Fruit fly (Drosophila melanogaster) whole organism, embryonic: ENCODE measurements around the gene Vps13D.

ENCODE experiments used
- C15 ChIP-seq: fragments of 200-800 bp; sonication (Bioruptor generic); IDR thresholded peaks from 3 replicates; pipeline ENCODE4 v1.3.6; 2022; ENCODE audit warnings: missing biosample characterization, missing genetic modification characterization
- CG12219 ChIP-seq: fragments of 200-800 bp; sonication (Bioruptor generic); optimal IDR thresholded peaks from 3 replicates; lab custom pipeline; 2018; ENCODE audit warnings: missing biosample characterization, mild to moderate bottlenecking, missing genetic modification characterization
- CG12659 ChIP-seq: fragments of 200-800 bp; sonication (Bioruptor generic); optimal IDR thresholded peaks from 3 replicates; lab custom pipeline; 2017; ENCODE audit warnings: mild to moderate bottlenecking, missing biosample characterization, missing genetic modification reagents, missing genetic modification characterization
- CG12744 ChIP-seq: fragments of 200-800 bp; sonication (Bioruptor generic); optimal IDR thresholded peaks from 2 replicates; lab custom pipeline; 2016; ENCODE audit warnings: missing biosample characterization, missing genetic modification characterization
- CG13894 ChIP-seq: fragments of 200-800 bp; sonication (Bioruptor generic); optimal IDR thresholded peaks from 3 replicates; lab custom pipeline; 2018; ENCODE audit warnings: missing biosample characterization, mild to moderate bottlenecking, missing genetic modification characterization, moderate library complexity
- CG14441 ChIP-seq: fragments of 200-800 bp; sonication (Bioruptor generic); IDR thresholded peaks from 2 replicates; pipeline ENCODE4 v1.3.6; 2022; ENCODE audit warnings: missing biosample characterization, missing genetic modification characterization
- CG18262 ChIP-seq: fragments of 200-800 bp; optimal IDR thresholded peaks from 3 replicates; lab custom pipeline; 2019; ENCODE audit warnings: missing biosample characterization, mild to moderate bottlenecking, missing genetic modification characterization, moderate library complexity
- CG18764 ChIP-seq: fragments of 200-800 bp; sonication (Bioruptor generic); optimal IDR thresholded peaks from 3 replicates; lab custom pipeline; 2016; ENCODE audit warnings: missing biosample characterization, missing genetic modification characterization
- CG2889 ChIP-seq: fragments of 200-800 bp; sonication (Bioruptor generic); IDR thresholded peaks from 3 replicates; pipeline ENCODE4 v1.3.6; 2022; ENCODE audit warnings: missing biosample characterization, missing genetic modification characterization
- CG3163 ChIP-seq: fragments of 200-800 bp; sonication (Bioruptor generic); optimal IDR thresholded peaks from 3 replicates; lab custom pipeline; 2016; ENCODE audit warnings: missing biosample characterization, missing genetic modification characterization
- CG3838 ChIP-seq: fragments of 200-800 bp; sonication (Bioruptor generic); optimal IDR thresholded peaks from 3 replicates; lab custom pipeline; 2016; ENCODE audit warnings: missing biosample characterization, missing genetic modification characterization
- CG4617 ChIP-seq: fragments of 200-800 bp; sonication (Bioruptor generic); optimal IDR thresholded peaks from 3 replicates; lab custom pipeline; 2016; ENCODE audit warnings: missing biosample characterization, missing genetic modification characterization, borderline replicate concordance
- CG4707 ChIP-seq: fragments of 200-800 bp; sonication (Bioruptor generic); optimal IDR thresholded peaks from 2 replicates; lab custom pipeline; 2018; ENCODE audit warnings: missing biosample characterization, mild to moderate bottlenecking, missing genetic modification characterization, moderate library complexity
- CG5180 ChIP-seq: fragments of 200-800 bp; sonication (Bioruptor generic); optimal IDR thresholded peaks from 3 replicates; lab custom pipeline; 2017; ENCODE audit warnings: missing biosample characterization, missing genetic modification characterization, mild to moderate bottlenecking, moderate library complexity, missing genetic modification reagents
- CG5953 ChIP-seq: fragments of 200-800 bp; sonication (Bioruptor generic); IDR thresholded peaks from 2 replicates; pipeline ENCODE4 v1.3.6; 2022; ENCODE audit warnings: missing biosample characterization, missing genetic modification characterization
- CG6175 ChIP-seq: fragments of 200-800 bp; sonication (Bioruptor generic); IDR thresholded peaks from 3 replicates; pipeline ENCODE4 v1.3.6; 2022; ENCODE audit warnings: missing biosample characterization, missing genetic modification characterization
- CG6272 ChIP-seq: fragments of 200-800 bp; sonication (Bioruptor generic); IDR thresholded peaks from 2 replicates; pipeline ENCODE4 v1.3.6; 2022; ENCODE audit warnings: missing biosample characterization, missing genetic modification characterization
- CG6654 ChIP-seq: fragments of 200-800 bp; sonication (Bioruptor generic); optimal IDR thresholded peaks from 2 replicates; lab custom pipeline; 2017; ENCODE audit warnings: missing biosample characterization, mild to moderate bottlenecking, missing genetic modification characterization
- CG8290 ChIP-seq, 3 experiments: fragments of 200-800 bp; sonication (Bioruptor generic); optimal IDR thresholded peaks; 2 replicates each; lab custom pipeline; 2016 to 2019; ENCODE audit warnings: missing biosample characterization in 3 of 3, missing genetic modification characterization in 3 of 3, mild to moderate bottlenecking in 2 of 3, moderate library complexity in 1 of 3
- CHES-1-like ChIP-seq: fragments of 200-800 bp; sonication (Bioruptor generic); optimal IDR thresholded peaks from 2 replicates; lab custom pipeline; 2016; ENCODE audit warnings: missing biosample characterization, missing genetic modification characterization
- Chrac-16 ChIP-seq: fragments of 200-800 bp; sonication (Bioruptor generic); optimal IDR thresholded peaks from 3 replicates; lab custom pipeline; 2016; ENCODE audit warnings: missing biosample characterization, missing genetic modification characterization
- Dip3 ChIP-seq: fragments of 200-800 bp; sonication (Bioruptor generic); optimal IDR thresholded peaks from 3 replicates; lab custom pipeline; 2016; ENCODE audit warnings: missing biosample characterization, missing genetic modification characterization
- Dp ChIP-seq: fragments of 200-800 bp; sonication (Bioruptor generic); optimal IDR thresholded peaks from 2 replicates; lab custom pipeline; 2018; ENCODE audit warnings: missing biosample characterization, mild to moderate bottlenecking, missing genetic modification characterization, moderate library complexity
- E2f2 ChIP-seq: fragments of 200-800 bp; sonication (Bioruptor generic); IDR thresholded peaks from 2 replicates; pipeline ENCODE4 v1.3.6; 2022; ENCODE audit warnings: missing biosample characterization, missing genetic modification characterization
- Max ChIP-seq: fragments of 200-800 bp; sonication (Bioruptor generic); optimal IDR thresholded peaks from 2 replicates; lab custom pipeline; 2016; ENCODE audit warnings: missing biosample characterization, mild to moderate bottlenecking, missing genetic modification characterization
- Med ChIP-seq: fragments of 200-800 bp; sonication (Bioruptor generic); peaks from one replicate; lab custom pipeline; 2016; ENCODE audit warnings: missing biosample characterization, missing genetic modification characterization, mild to moderate bottlenecking, inconsistent platforms, moderate library complexity
- Oli ChIP-seq: fragments of 200-800 bp; sonication (Bioruptor generic); optimal IDR thresholded peaks from 2 replicates; lab custom pipeline; 2018; ENCODE audit warnings: missing biosample characterization, mild to moderate bottlenecking, missing genetic modification characterization, moderate library complexity
- Taf1 ChIP-seq: fragments of 200-800 bp; sonication (Bioruptor generic); IDR thresholded peaks from 2 replicates; pipeline ENCODE4 v1.3.6; 2022; ENCODE audit warnings: missing biosample characterization, missing genetic modification characterization
- ab ChIP-seq: fragments of 200-800 bp; sonication (Bioruptor generic); optimal IDR thresholded peaks from 2 replicates; lab custom pipeline; 2016; ENCODE audit warnings: missing biosample characterization, missing genetic modification characterization
- ash1 ChIP-seq: fragments of 200-800 bp; sonication (Bioruptor generic); optimal IDR thresholded peaks from 2 replicates; lab custom pipeline; 2018; ENCODE audit warnings: missing biosample characterization, mild to moderate bottlenecking, missing genetic modification characterization
- ato ChIP-seq: fragments of 200-800 bp; sonication (Bioruptor generic); IDR thresholded peaks from 2 replicates; pipeline ENCODE4 v1.3.6; 2022; ENCODE audit warnings: missing biosample characterization, missing genetic modification characterization; ENCODE audit not compliant: partially characterized antibody
- br ChIP-seq: fragments of >200 bp; optimal IDR thresholded peaks from 2 replicates; lab custom pipeline; 2017
- caup ChIP-seq: fragments of 200-800 bp; sonication (Bioruptor generic); optimal IDR thresholded peaks from 3 replicates; lab custom pipeline; 2017; ENCODE audit warnings: missing biosample characterization, mild to moderate bottlenecking, missing genetic modification characterization, moderate library complexity; ENCODE audit not compliant: severe bottlenecking
- cg ChIP-seq: fragments of 200-800 bp; sonication (Bioruptor generic); optimal IDR thresholded peaks from 3 replicates; lab custom pipeline; 2019; ENCODE audit warnings: missing biosample characterization, mild to moderate bottlenecking, missing genetic modification characterization, moderate library complexity
- disco-r ChIP-seq: fragments of 200-800 bp; sonication (Bioruptor generic); optimal IDR thresholded peaks from 2 replicates; lab custom pipeline; 2016; ENCODE audit warnings: missing biosample characterization, missing genetic modification characterization
- gem ChIP-seq: fragments of 200-800 bp; sonication (Bioruptor generic); optimal IDR thresholded peaks from 2 replicates; lab custom pipeline; 2019; ENCODE audit warnings: missing biosample characterization, mild to moderate bottlenecking, missing genetic modification characterization, moderate library complexity
- hb ChIP-seq: fragments of 200-800 bp; sonication (Bioruptor generic); IDR thresholded peaks from 3 replicates; pipeline ENCODE4 v1.3.6; 2022; ENCODE audit warnings: missing biosample characterization, missing genetic modification characterization; ENCODE audit not compliant: partially characterized antibody
- ind ChIP-seq: fragments of 200-800 bp; sonication (Bioruptor generic); optimal IDR thresholded peaks from 3 replicates; lab custom pipeline; 2016; ENCODE audit warnings: missing biosample characterization, missing genetic modification characterization
- pho ChIP-seq: fragments of 200-800 bp; sonication (Bioruptor generic); optimal IDR thresholded peaks from 2 replicates; lab custom pipeline; 2016; ENCODE audit warnings: missing biosample characterization, missing genetic modification characterization
- pnt ChIP-seq: fragments of 200-800 bp; sonication (Bioruptor generic); optimal IDR thresholded peaks from 3 replicates; lab custom pipeline; 2016; ENCODE audit warnings: missing biosample characterization, missing genetic modification characterization
- pum ChIP-seq: fragments of 200-800 bp; sonication (Bioruptor generic); optimal IDR thresholded peaks from 2 replicates; lab custom pipeline; 2016; ENCODE audit warnings: missing biosample characterization, missing genetic modification characterization
- sens ChIP-seq: fragments of 200-800 bp; sonication (Bioruptor generic); peaks from one replicate; lab custom pipeline; 2016; ENCODE audit warnings: missing biosample characterization, missing genetic modification characterization
- slbo ChIP-seq: fragments of 200-800 bp; sonication (Bioruptor generic); IDR thresholded peaks from 2 replicates; pipeline ENCODE4 v1.3.6; 2022; ENCODE audit warnings: missing biosample characterization, missing genetic modification characterization
- sna ChIP-seq: fragments of 200-800 bp; sonication (Bioruptor generic); IDR thresholded peaks from 2 replicates; pipeline ENCODE4 v1.3.6; 2022; ENCODE audit warnings: missing biosample characterization, missing genetic modification characterization; ENCODE audit not compliant: partially characterized antibody
- ssp ChIP-seq: fragments of 200-800 bp; sonication (Bioruptor generic); IDR thresholded peaks from 2 replicates; pipeline ENCODE4 v1.3.6; 2022; ENCODE audit warnings: missing biosample characterization, missing genetic modification characterization
- stwl ChIP-seq: fragments of 200-800 bp; sonication (Bioruptor generic); optimal IDR thresholded peaks from 3 replicates; lab custom pipeline; 2018; ENCODE audit warnings: missing biosample characterization, mild to moderate bottlenecking, missing genetic modification characterization, moderate library complexity
- sug ChIP-seq: fragments of 200-800 bp; optimal IDR thresholded peaks from 2 replicates; lab custom pipeline; 2019; ENCODE audit warnings: missing biosample characterization, mild to moderate bottlenecking, missing genetic modification characterization, moderate library complexity
- vvl ChIP-seq: fragments of 200-800 bp; sonication (Bioruptor generic); IDR thresholded peaks from 2 replicates; pipeline ENCODE4 v1.3.6; 2022; ENCODE audit warnings: missing biosample characterization, missing genetic modification characterization
- yki ChIP-seq: fragments of >200 bp; optimal IDR thresholded peaks from 3 replicates; lab custom pipeline; 2018
- zfh1 ChIP-seq: fragments of 200-800 bp; sonication (Bioruptor generic); IDR thresholded peaks from 3 replicates; pipeline ENCODE4 v1.3.6; 2022; ENCODE audit warnings: missing biosample characterization, missing genetic modification characterization

Vps13D gene

DNA sequence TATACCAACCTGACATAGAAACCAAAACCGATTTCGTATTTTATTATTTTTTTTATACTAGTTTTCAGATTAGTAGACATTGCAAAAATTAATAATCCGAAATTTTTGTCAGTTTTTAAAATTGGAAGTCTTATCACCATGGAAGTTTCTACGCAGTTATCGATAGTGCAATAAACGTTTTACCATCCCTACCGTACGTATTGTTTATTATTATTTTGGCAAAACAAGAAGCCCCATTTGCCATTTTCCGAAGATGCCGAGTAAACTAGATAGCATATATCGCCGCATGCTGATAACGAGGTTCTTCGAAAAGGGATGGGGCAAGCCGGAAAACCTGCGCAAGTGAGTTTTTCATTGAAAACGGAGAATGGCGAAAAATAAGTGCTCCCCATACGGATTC, 13.2 kb upstream of the Vps13D start, which contains the start of gene CG32112 (continued):
- TF ChIP-seq pho (GFP tag; lab: Kevin White, UChicago) (no peak), CG14441 (GFP tag; lab: Robert Waterston, UW) (no peak), yki (lab: Kevin White, UChicago) (no peak), sna (GFP tag; lab: Robert Waterston, UW) (peak; percentile 72), CG18764 (GFP tag; lab: Kevin White, UChicago) (peak; percentile 36), CG13894 (tag; lab: Kevin White, UChicago) (no peak), CG6175 (no peak), Taf1 (GFP tag; lab: Robert Waterston, UW) (no peak), zfh1 (GFP tag; lab: Robert Waterston, UW) (no peak), ato (GFP tag; lab: Robert Waterston, UW) (no peak), CG5953 (GFP tag; lab: Robert Waterston, UW) (no peak), disco-r (GFP tag; lab: Kevin White, UChicago) (no peak), Med (GFP tag; lab: Kevin White, UChicago) (peak; percentile 52), gem (tag; lab: Kevin White, UChicago) (no peak), ash1 (GFP tag; lab: Kevin White, UChicago) (no peak), cg (GFP tag; lab: Kevin White, UChicago) (no peak), br (lab: Kevin White, UChicago) (no peak), ind (GFP tag; lab: Kevin White, UChicago) (no peak), hb (GFP tag; lab: Robert Waterston, UW) (no peak), Dip3 (no peak), CG12219 (GFP tag; lab: Kevin White, UChicago) (no peak), CG5180 (GFP tag; lab: Kevin White, UChicago) (no peak), CG12744 (GFP tag; lab: Kevin White, UChicago) (no peak), CHES-1-like (GFP tag; lab: Kevin White, UChicago) (peak; percentile 19)
- TF ChIP-seq, all 482 proteins: peak for 71

DNA sequence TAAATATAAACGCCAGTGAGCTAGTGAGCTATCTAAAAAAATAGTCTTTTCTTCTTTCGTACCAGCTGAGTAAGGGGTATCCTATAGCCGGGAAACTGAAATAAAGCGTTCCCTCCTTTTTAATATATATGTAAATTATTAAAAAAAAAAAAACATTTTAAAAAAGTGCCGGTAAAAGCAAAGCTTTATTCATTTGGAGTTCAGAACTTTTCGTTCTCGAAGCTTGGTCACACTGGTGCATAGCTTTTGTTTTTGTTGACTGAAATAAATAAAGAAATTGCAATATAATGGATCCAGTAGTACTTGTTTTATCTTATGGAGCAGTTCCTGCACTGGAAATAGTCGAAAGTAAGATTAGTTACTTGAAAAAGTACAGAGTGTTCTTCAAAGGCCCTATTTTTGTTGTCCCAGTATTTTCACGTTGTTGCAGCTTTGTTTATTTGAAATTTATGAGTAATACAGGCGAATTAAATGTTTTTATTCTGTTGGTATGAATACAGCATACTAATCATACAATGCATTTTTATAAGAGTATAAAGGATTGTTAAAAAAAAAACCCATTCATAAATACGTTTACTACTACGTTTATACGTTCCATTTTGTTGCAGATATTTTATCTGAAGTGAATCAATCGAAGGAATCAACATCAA, 9.6 kb upstream of the Vps13D start, which contains the start of gene CG32109:
CG32109 (plus strand) TSS at position 224 of the 650 bp plus-strand sequence.
- TF ChIP-seq slbo (no peak), Dp (GFP tag; lab: Kevin White, UChicago) (peak; percentile 61), CG3838 (GFP tag; lab: Kevin White, UChicago) (no peak), CG4617 (peak; percentile 18), Max (no peak), CG6272 (GFP tag; lab: Robert Waterston, UW) (no peak), caup (GFP tag; lab: Kevin White, UChicago) (no peak), sens (GFP tag; lab: Kevin White, UChicago) (peak; percentile 54), CG6654 (GFP tag; lab: Kevin White, UChicago) (no peak), CG3163 (GFP tag; lab: Kevin White, UChicago) (no peak), vvl (GFP tag; lab: Robert Waterston, UW) (peak; percentile 22; the same call in 1 of the 2 replicates), C15 (no peak), Chrac-16 (GFP tag; lab: Kevin White, UChicago) (no peak), CG2889 (no peak), stwl (tag; lab: Kevin White, UChicago) (no peak), ssp (GFP tag; lab: Robert Waterston, UW) (no peak), CG18262 (tag; lab: Kevin White, UChicago) (no peak), CG8290 (GFP tag; optimal IDR thresholded peaks at IDR 0.05; lab: Kevin White, UChicago) (no peak), CG8290 (tag; optimal IDR thresholded peaks at IDR 0.05; lab: Kevin White, UChicago) (no peak), pum (GFP tag; lab: Kevin White, UChicago) (no peak), Oli (tag; lab: Kevin White, UChicago) (no peak), CG5953 (GFP tag; lab: Robert Waterston, UW) (no peak), sug (tag; lab: Kevin White, UChicago) (no peak), E2f2 (GFP tag; lab: Robert Waterston, UW) (peak; percentile 65), CG4707 (GFP tag; lab: Kevin White, UChicago) (no peak), CG12659 (GFP tag; lab: Kevin White, UChicago) (peak; percentile 30), ab (no peak), pnt (GFP tag; lab: Kevin White, UChicago) (no peak)
